Fruit fly (Drosophila melanogaster) whole organism, embryonic: ENCODE data around the gene CG42525.

Experiments used
- CG10209 ChIP-seq: fragments of 200-800 bp; sonication (Bioruptor generic); optimal IDR thresholded peaks from 3 replicates; lab custom pipeline; 2017; ENCODE audit warnings: missing biosample characterization, mild to moderate bottlenecking, missing genetic modification characterization, missing genetic modification reagents
- Sox100B ChIP-seq: fragments of 200-800 bp; sonication (Bioruptor generic); optimal IDR thresholded peaks from 3 replicates; lab custom pipeline; 2018; ENCODE audit warnings: missing biosample characterization, mild to moderate bottlenecking, missing genetic modification characterization
- Spps ChIP-seq: fragments of 200-800 bp; sonication (Bioruptor generic); optimal IDR thresholded peaks from 2 replicates; lab custom pipeline; 2018; ENCODE audit warnings: missing biosample characterization, mild to moderate bottlenecking, missing genetic modification characterization
- Vsx1 ChIP-seq: fragments of 200-800 bp; sonication (Bioruptor generic); optimal IDR thresholded peaks from 2 replicates; lab custom pipeline; 2017; ENCODE audit warnings: missing biosample characterization, mild to moderate bottlenecking, missing genetic modification characterization, missing genetic modification reagents

dm6 chr3L:3204348-3204747 is 14.8 kb upstream of the CG42525 start, which contains the start of gene CG33159:
- TF ChIP-seq Spps (tag; lab: Kevin White, UChicago) = no peak
- no peak for TF ChIP-seq Sox100B (GFP tag; lab: Kevin White, UChicago)
- no peak for TF ChIP-seq CG10209 (GFP tag; lab: Kevin White, UChicago)
- TF ChIP-seq Vsx1 = no peak
